Worm (Caenorhabditis elegans) whole organism, L3 larva: ENCODE data around the gene srh-132.

Experiments used
- R02D3.7 ChIP-seq: fragments of 150-350 bp; optimal IDR thresholded peaks from 2 replicates; lab custom pipeline; 2014; ENCODE audit warnings: missing biosample characterization, missing genetic modification characterization
- ZK546.5 ChIP-seq: sonication (generic microtip); optimal IDR thresholded peaks from 2 replicates; lab custom pipeline; 2017; ENCODE audit warnings: missing biosample characterization, missing genetic modification characterization
- ama-1 ChIP-seq: fragments of 150-350 bp; optimal IDR thresholded peaks from 2 replicates; lab custom pipeline; 2018
- ceh-28 ChIP-seq: fragments of 150-350 bp; optimal IDR thresholded peaks from 2 replicates; lab custom pipeline; 2014; ENCODE audit warnings: missing biosample characterization, missing genetic modification reagents, missing genetic modification characterization
- ceh-9 ChIP-seq: sonication (generic microtip); optimal IDR thresholded peaks from 2 replicates; lab custom pipeline; 2018; ENCODE audit warnings: missing biosample characterization, missing genetic modification characterization
- daf-12 ChIP-seq: fragments of 150-350 bp; optimal IDR thresholded peaks from 2 replicates; lab custom pipeline; 2014; ENCODE audit warnings: missing biosample characterization, missing genetic modification reagents, missing genetic modification characterization
- elt-1 ChIP-seq: fragments of 150-350 bp; optimal IDR thresholded peaks from 2 replicates; lab custom pipeline; 2014; ENCODE audit warnings: missing biosample characterization, missing genetic modification characterization
- elt-2 ChIP-seq: sonication (generic microtip); optimal IDR thresholded peaks from 2 replicates; lab custom pipeline; 2016; ENCODE audit warnings: missing genetic modification reagents, mild to moderate bottlenecking, missing genetic modification characterization, missing compliant biosample characterization
- fos-1 ChIP-seq: fragments of 150-350 bp; optimal IDR thresholded peaks from 2 replicates; lab custom pipeline; 2014; ENCODE audit warnings: missing biosample characterization, missing genetic modification characterization
- lin-15B ChIP-seq: fragments of 150-350 bp; optimal IDR thresholded peaks from 2 replicates; lab custom pipeline; 2014; ENCODE audit warnings: missing biosample characterization, missing genetic modification characterization
- lin-39 ChIP-seq: fragments of 150-350 bp; optimal IDR thresholded peaks from 2 replicates; lab custom pipeline; 2018; ENCODE audit warnings: missing biosample characterization, missing genetic modification reagents, missing genetic modification characterization
- mml-1 ChIP-seq: fragments of 150-350 bp; sonication (generic microtip); optimal IDR thresholded peaks from 3 replicates; lab custom pipeline; 2014; ENCODE audit warnings: missing biosample characterization, missing genetic modification characterization
- nfya-1 ChIP-seq: sonication (generic microtip); optimal IDR thresholded peaks from 2 replicates; lab custom pipeline; 2017; ENCODE audit warnings: missing genetic modification characterization, mild to moderate bottlenecking, missing compliant biosample characterization, antibody characterized with exemption, moderate library complexity; ENCODE audit not compliant: insufficient read depth
- nhr-11 ChIP-seq: fragments of 150-350 bp; optimal IDR thresholded peaks from 2 replicates; lab custom pipeline; 2014; ENCODE audit warnings: missing biosample characterization, missing genetic modification characterization
- nhr-25 ChIP-seq: sonication (generic microtip); optimal IDR thresholded peaks from 2 replicates; lab custom pipeline; 2017; ENCODE audit warnings: missing biosample characterization, missing genetic modification characterization
- nhr-43 ChIP-seq: sonication (generic microtip); optimal IDR thresholded peaks from 2 replicates; lab custom pipeline; 2016; ENCODE audit warnings: mild to moderate bottlenecking, missing genetic modification characterization, missing compliant biosample characterization; ENCODE audit not compliant: poor library complexity, severe bottlenecking
- pqm-1 ChIP-seq: fragments of 150-350 bp; optimal IDR thresholded peaks from 2 replicates; lab custom pipeline; 2017; ENCODE audit warnings: missing biosample characterization, missing genetic modification characterization, inconsistent platforms
- sea-2 ChIP-seq: fragments of 150-350 bp; sonication (generic microtip); optimal IDR thresholded peaks from 4 replicates; lab custom pipeline; 2014; ENCODE audit warnings: missing biosample characterization, missing genetic modification reagents, missing genetic modification characterization
- skn-1 ChIP-seq: fragments of 150-350 bp; optimal IDR thresholded peaks from 2 replicates; lab custom pipeline; 2014; ENCODE audit warnings: missing biosample characterization, missing genetic modification characterization
- tbx-2 ChIP-seq: sonication (generic microtip); optimal IDR thresholded peaks from 2 replicates; lab custom pipeline; 2016; ENCODE audit warnings: mild to moderate bottlenecking, missing genetic modification characterization, missing compliant biosample characterization
- unc-39 ChIP-seq: sonication (generic microtip); optimal IDR thresholded peaks from 4 replicates; lab custom pipeline; 2017; ENCODE audit warnings: missing biosample characterization, missing genetic modification characterization
- ztf-11 ChIP-seq: fragments of 150-350 bp; optimal IDR thresholded peaks from 2 replicates; lab custom pipeline; 2014; ENCODE audit warnings: missing biosample characterization, missing genetic modification characterization

The srh-132 gene

ce11 chrV:17458069-17458468 lies 48.0 kb downstream of the srh-132 start, which contains the start of gene str-200:
Gene str-200, minus strand, starts transcription at chrV:17458169.
- TF ChIP-seq lin-39 (tag; lab: Kevin White, UChicago), result no peak
- no peak for TF ChIP-seq unc-39 (tag; lab: Kevin White, UChicago)
- no peak for TF ChIP-seq R02D3.7 (tag; lab: Kevin White, UChicago)
- no peak for TF ChIP-seq ZK546.5 (tag; lab: Kevin White, UChicago)
- no peak for TF ChIP-seq elt-2 (tag; lab: Kevin White, UChicago)
- TF ChIP-seq pqm-1, result no peak

- TF ChIP-seq nhr-43 (tag; lab: Kevin White, UChicago) (no peak), daf-12 (tag; lab: Kevin White, UChicago) (no peak), unc-39 (tag; lab: Kevin White, UChicago) (no peak), tbx-2 (no peak), fos-1 (no peak), R02D3.7 (tag; lab: Kevin White, UChicago) (no peak), ama-1 (no peak), skn-1 (tag; lab: Kevin White, UChicago) (no peak), lin-15B (tag; lab: Kevin White, UChicago) (no peak), ztf-11 (tag; lab: Kevin White, UChicago) (no peak), ceh-28 (no peak), nhr-25 (tag; lab: Kevin White, UChicago) (no peak), ceh-9 (tag; lab: Kevin White, UChicago) (no peak), mml-1 (no peak), nhr-11 (no peak), nfya-1 (tag; lab: Kevin White, UChicago) (no peak), elt-1 (no peak), sea-2 (no peak)
Measured at ce11 chrV:17460061-17460460, 50.0 kb downstream of the srh-132 start, which contains the start of gene srz-48. Gene srz-48, minus strand, starts transcription at chrV:17460161.
